Fruit fly (Drosophila melanogaster) whole organism, pupa: ENCODE data around the gene yin.

ENCODE experiments used
- CG10348 ChIP-seq: fragments of 200-800 bp; sonication (Bioruptor generic); IDR thresholded peaks from 2 replicates; pipeline ENCODE4 v1.3.6; 2022; ENCODE audit warnings: missing biosample characterization, missing genetic modification characterization
- CG13204 ChIP-seq: fragments of 200-800 bp; sonication (Bioruptor generic); optimal IDR thresholded peaks from 2 replicates; lab custom pipeline; 2018; ENCODE audit warnings: missing biosample characterization, mild to moderate bottlenecking, missing genetic modification characterization, moderate library complexity
- CG15710 ChIP-seq: fragments of 200-800 bp; sonication (Bioruptor generic); optimal IDR thresholded peaks from 2 replicates; lab custom pipeline; 2018; ENCODE audit warnings: missing biosample characterization, mild to moderate bottlenecking, missing genetic modification characterization, moderate library complexity
- CG32121 ChIP-seq: fragments of 200-800 bp; sonication (Bioruptor generic); IDR thresholded peaks from 2 replicates; pipeline ENCODE4 v1.3.6; 2022; ENCODE audit warnings: missing biosample characterization, missing genetic modification characterization
- CG34367 ChIP-seq: fragments of 200-800 bp; sonication (Bioruptor generic); optimal IDR thresholded peaks from 2 replicates; lab custom pipeline; 2018; ENCODE audit warnings: missing biosample characterization, mild to moderate bottlenecking, missing genetic modification characterization
- CG4496 ChIP-seq: fragments of 200-800 bp; sonication (Bioruptor generic); IDR thresholded peaks from 3 replicates; pipeline ENCODE4 v1.3.6; 2022; ENCODE audit warnings: missing biosample characterization, missing genetic modification characterization
- CG8159 ChIP-seq: fragments of 200-800 bp; sonication (Bioruptor generic); optimal IDR thresholded peaks from 3 replicates; lab custom pipeline; 2018; ENCODE audit warnings: missing biosample characterization, mild to moderate bottlenecking, missing genetic modification characterization, moderate library complexity
- CG8301 ChIP-seq: fragments of 200-800 bp; sonication (Bioruptor generic); optimal IDR thresholded peaks from 2 replicates; lab custom pipeline; 2018; ENCODE audit warnings: missing biosample characterization, mild to moderate bottlenecking, missing genetic modification characterization
- CG9948 ChIP-seq: fragments of 200-800 bp; sonication (Bioruptor generic); optimal IDR thresholded peaks from 2 replicates; lab custom pipeline; 2018; ENCODE audit warnings: missing biosample characterization, mild to moderate bottlenecking, missing genetic modification characterization, moderate library complexity
- D1 ChIP-seq: fragments of 200-800 bp; sonication (Bioruptor generic); optimal IDR thresholded peaks from 2 replicates; lab custom pipeline; 2018; ENCODE audit warnings: missing biosample characterization, mild to moderate bottlenecking, missing genetic modification characterization, moderate library complexity
- EcR ChIP-seq: fragments of 200-800 bp; sonication (Bioruptor generic); optimal IDR thresholded peaks from 3 replicates; lab custom pipeline; 2019; ENCODE audit warnings: missing biosample characterization, missing genetic modification characterization, mild to moderate bottlenecking, moderate library complexity, missing genetic modification reagents
- Ets98B ChIP-seq: fragments of 200-800 bp; sonication (Bioruptor generic); IDR thresholded peaks from 2 replicates; pipeline ENCODE4 v1.3.6; 2022; ENCODE audit warnings: missing biosample characterization, missing genetic modification characterization
- Pif1A ChIP-seq: fragments of 200-800 bp; sonication (Bioruptor generic); optimal IDR thresholded peaks from 3 replicates; lab custom pipeline; 2016; ENCODE audit warnings: missing biosample characterization, missing genetic modification characterization
- Pif1B ChIP-seq: fragments of 200-800 bp; sonication (Bioruptor generic); optimal IDR thresholded peaks from 3 replicates; lab custom pipeline; 2016; ENCODE audit warnings: missing biosample characterization, missing genetic modification characterization
- Snoo ChIP-seq: fragments of 200-800 bp; sonication (Bioruptor generic); optimal IDR thresholded peaks from 3 replicates; lab custom pipeline; 2017; ENCODE audit warnings: missing biosample characterization, mild to moderate bottlenecking, missing genetic modification characterization, inconsistent platforms
- fd96Ca ChIP-seq: fragments of 200-800 bp; sonication (Bioruptor generic); IDR thresholded peaks from 3 replicates; pipeline ENCODE4 v1.3.6; 2022; ENCODE audit warnings: missing biosample characterization, missing genetic modification characterization
- rn ChIP-seq: fragments of 200-800 bp; sonication (Bioruptor generic); IDR thresholded peaks from 2 replicates; pipeline ENCODE4 v1.3.6; 2022; ENCODE audit warnings: missing biosample characterization, missing genetic modification characterization

The yin gene

DNA sequence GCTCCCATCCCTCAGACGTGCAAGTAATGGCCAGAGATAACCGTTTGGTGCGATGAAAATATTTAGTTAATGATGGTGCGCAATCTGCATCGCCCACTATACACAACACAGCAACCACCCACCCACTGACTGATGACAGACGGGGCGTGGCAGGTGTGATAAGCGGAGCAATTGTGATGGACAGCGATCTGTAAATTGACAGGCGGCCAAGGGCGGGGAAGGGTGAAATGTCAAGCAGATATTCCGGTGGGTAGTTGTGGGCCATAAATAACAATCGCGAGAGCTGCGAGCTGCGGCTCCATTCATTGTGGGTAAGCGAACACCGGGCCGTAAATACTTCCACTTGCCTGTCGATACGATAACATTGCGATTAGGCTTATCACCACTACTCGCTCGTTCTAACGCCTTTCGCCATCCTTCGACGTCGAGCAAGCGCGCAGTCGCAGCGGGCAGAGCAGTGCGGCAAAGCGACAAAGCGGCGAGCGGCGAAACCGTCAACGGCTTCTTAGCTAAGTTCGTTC lies at the start of gene yin:
Gene yin, minus strand, starts transcription at position 51 of the 521 bp plus-strand sequence.
- TF ChIP-seq CG10348 (GFP tag; lab: Robert Waterston, UW): no peak
- TF ChIP-seq CG4496 (GFP tag; lab: Robert Waterston, UW): no peak
- no peak for TF ChIP-seq fd96Ca (GFP tag; lab: Robert Waterston, UW)
- no peak for TF ChIP-seq Snoo (tag; lab: Kevin White, UChicago)
- 0 out of 2 replicates have a peak, but pooled peaks have one; percentile 13 for TF ChIP-seq Ets98B
- TF ChIP-seq CG9948 (tag; lab: Kevin White, UChicago): no peak
- TF ChIP-seq, all 21 proteins: peak for 1

DNA sequence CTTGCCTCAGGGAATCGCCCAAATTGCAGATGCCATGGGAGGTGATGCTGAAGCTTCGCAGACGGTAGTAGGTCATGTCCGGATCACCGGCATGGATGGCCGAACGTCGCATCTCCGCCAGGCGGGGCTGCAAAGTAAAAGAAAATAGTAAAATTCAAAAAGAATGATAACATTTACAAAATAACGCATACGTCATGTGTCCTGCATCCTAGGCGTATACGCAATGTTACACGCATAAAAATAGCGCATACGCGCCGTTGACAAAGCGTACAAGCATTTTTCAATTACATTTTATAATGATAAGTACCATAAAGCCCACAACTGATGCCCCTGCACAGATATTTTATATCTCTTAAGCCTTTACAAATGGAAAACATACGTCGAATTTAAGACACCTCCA lies 30.2 kb upstream of the yin start:
- TF ChIP-seq rn: no peak
- TF ChIP-seq CG8301: no peak
- TF ChIP-seq fd96Ca (GFP tag; lab: Robert Waterston, UW): no peak
- TF ChIP-seq Pif1B (GFP tag; lab: Kevin White, UChicago): no peak
- no peak for TF ChIP-seq Ets98B
- TF ChIP-seq CG32121: no peak
- TF ChIP-seq, all 21 proteins: peak for 0

DNA sequence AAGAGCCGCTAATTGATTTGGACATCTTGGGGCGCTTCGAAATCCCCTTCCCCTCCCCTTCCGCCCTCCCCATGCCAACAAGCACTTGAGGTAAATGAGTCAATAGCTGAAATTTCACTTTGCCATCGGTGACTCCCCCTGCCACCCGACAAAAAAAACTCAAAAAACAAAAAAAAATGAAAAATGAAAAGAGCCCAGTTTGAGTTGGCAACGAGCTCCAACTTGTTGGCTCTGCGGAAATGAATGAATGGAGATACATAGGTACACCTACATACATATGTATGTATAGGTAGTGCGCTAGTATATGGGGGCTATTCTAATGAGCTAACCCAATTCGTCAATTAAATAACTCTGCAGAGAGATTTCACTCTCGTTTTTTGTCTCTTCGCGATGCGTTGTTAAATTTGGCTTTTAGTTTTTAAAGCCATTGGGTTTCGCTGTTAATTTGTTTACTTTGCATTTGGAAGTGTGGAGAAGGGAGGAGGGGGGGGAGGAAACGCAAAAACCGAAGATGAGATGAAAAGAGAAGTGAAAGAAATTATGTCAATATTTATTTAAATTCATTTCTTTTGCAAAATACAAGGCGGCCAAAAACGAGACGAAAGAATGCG lies 16.0 kb upstream of the yin start:
- no peak for TF ChIP-seq Ets98B
- TF ChIP-seq CG4496 (GFP tag; lab: Robert Waterston, UW): no peak
- TF ChIP-seq CG32121: no peak
- no peak for TF ChIP-seq Pif1A (GFP tag; lab: Kevin White, UChicago)
- no peak for TF ChIP-seq CG13204 (GFP tag; lab: Kevin White, UChicago)
- no peak for TF ChIP-seq fd96Ca (GFP tag; lab: Robert Waterston, UW)
- TF ChIP-seq D1 (tag; lab: Kevin White, UChicago): no peak
- no peak for TF ChIP-seq Pif1B (GFP tag; lab: Kevin White, UChicago)
- TF ChIP-seq rn: no peak
- no peak for TF ChIP-seq EcR (GFP tag; lab: Kevin White, UChicago)
- TF ChIP-seq CG9948 (tag; lab: Kevin White, UChicago): no peak
- TF ChIP-seq CG8159: no peak

DNA sequence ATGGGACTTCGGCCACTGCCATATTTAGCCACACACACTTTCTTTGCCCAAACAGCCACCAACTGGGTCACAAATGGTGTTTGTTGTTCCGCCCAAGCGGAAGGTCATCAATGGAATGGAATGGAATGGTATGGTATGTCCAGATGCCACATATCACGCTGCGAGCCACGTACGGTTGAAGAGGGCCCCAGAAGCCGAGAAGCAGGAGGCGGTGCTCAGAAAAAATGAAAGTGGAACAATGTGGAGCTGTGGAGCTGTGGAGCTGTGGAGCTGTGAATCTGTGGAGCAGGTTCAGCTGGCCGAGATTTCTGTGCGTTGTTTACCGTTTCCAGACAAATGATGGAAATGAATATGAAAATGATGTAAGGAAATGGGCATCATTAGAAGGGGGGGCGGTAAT lies 15.0 kb upstream of the yin start:
- TF ChIP-seq Snoo (tag; lab: Kevin White, UChicago): no peak

DNA sequence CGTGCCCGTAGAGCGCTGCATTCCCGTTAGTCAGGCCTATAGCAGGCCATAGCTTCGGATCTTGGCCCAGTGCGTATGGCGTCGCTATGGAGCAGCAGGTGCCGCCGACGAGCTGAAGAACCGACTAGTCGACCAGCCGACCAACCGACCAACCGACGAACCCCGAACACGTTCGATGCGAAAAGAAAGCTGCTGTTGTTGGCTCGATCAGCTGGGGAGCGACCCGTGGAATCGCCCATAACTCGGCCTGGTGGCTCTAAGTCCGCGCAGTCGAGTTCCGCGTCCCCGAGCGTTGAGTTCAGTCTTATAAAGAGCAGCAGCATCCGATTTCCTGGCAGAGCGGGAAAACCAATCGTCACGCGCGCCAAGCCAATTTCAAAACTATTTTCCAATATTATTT lies 12.2 kb upstream of the yin start, which contains the start of gene CG15239:
Gene CG15239, plus strand, starts transcription at position 265 of the 400 bp plus-strand sequence.
- TF ChIP-seq Pif1B (GFP tag; lab: Kevin White, UChicago) (no peak), CG4496 (GFP tag; lab: Robert Waterston, UW) (0 out of 3 replicates have a peak, but pooled peaks have one; percentile 29), CG13204 (GFP tag; lab: Kevin White, UChicago) (no peak), CG8301 (no peak)

DNA sequence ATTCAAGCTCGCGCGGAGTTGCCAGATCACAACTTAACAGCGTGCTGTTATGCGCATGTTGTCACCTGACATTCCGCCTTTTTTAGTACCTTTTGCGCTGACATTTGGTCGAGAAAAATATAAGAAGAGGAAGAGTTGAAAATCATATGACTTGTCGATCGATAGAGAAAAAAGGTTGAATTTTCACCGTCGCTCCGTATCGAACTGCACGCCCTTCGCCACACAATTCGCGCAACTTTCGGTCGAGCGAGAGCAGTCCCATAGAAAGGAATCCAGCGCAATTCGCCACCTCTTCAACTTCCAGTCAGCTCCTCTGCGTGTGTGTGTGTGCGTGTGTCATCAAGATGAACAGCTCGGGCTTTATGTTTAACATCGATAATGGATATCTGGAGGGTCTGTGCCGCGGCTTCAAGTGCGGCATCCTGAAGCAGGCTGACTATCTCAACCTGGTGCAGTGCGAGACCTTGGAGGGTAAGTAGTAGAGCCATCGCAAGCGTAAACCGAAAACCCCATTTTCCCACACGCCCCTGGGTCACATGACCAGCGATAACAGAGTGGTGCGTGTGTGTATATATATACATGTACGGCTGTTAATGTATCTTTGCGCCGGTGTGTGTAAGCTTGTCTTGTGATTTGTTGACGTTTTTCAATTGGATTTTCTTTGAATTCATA lies 9.0 kb upstream of the yin start, which contains the start of gene VhaAC39-1:
Gene VhaAC39-1, plus strand, starts transcription at position 104 of the 672 bp plus-strand sequence.
- TF ChIP-seq Pif1B (GFP tag; lab: Kevin White, UChicago): no peak
- no peak for TF ChIP-seq CG32121
- no peak for TF ChIP-seq CG8159
- TF ChIP-seq CG4496 (GFP tag; lab: Robert Waterston, UW): no peak
- no peak for TF ChIP-seq CG34367 (tag; lab: Kevin White, UChicago)
- TF ChIP-seq Pif1A (GFP tag; lab: Kevin White, UChicago): no peak
- no peak for TF ChIP-seq rn

DNA sequence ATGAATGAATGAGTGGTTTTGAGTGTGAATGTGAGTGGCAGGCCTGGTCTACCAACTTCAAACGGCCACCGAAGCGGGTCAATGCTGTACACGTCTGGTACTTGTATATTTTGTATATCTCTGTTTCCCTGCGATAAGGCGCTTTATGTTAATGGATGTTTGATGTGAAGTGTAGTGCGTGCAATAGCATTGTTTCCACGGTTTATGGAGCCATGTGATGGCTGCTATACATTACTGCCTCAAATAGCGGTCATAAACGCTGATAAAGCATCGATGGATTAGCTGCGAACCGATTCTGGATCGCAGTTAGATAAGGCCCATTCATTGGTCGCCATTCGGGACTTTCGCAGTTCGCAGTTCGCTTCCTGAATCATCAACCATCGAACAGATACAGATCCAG lies 3.2 kb upstream of the yin start:
- TF ChIP-seq fd96Ca (GFP tag; lab: Robert Waterston, UW) (no peak), D1 (tag; lab: Kevin White, UChicago) (no peak), Pif1A (GFP tag; lab: Kevin White, UChicago) (no peak), EcR (GFP tag; lab: Kevin White, UChicago) (no peak), Snoo (tag; lab: Kevin White, UChicago) (no peak)

DNA sequence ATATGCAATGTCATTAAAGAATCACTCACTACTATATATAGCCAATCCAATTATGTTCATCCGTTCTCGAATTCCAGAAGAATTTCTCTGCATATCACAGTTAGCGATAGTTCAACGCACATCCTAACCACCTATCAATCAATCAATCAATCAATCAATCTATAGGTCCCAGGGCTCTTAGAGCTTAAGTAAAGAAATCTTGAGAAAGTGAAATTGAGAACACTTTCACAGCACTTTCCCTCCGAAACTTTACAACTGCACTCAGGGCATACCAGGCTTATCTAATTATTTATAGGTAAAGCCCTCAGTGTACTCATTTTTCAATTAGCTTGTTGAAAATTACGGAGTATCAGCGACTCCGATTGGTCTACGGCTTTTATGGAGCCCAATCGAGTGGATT lies 2.7 kb upstream of the yin start:
- TF ChIP-seq CG8301 (no peak), CG34367 (tag; lab: Kevin White, UChicago) (no peak), Ets98B (no peak), Pif1B (GFP tag; lab: Kevin White, UChicago) (no peak), CG15710 (tag; lab: Kevin White, UChicago) (no peak), CG8159 (no peak), EcR (GFP tag; lab: Kevin White, UChicago) (no peak), CG10348 (GFP tag; lab: Robert Waterston, UW) (no peak)
